Fruit fly (Drosophila melanogaster) whole organism, prepupa: ENCODE results near the gene dah.

Source experiments
- Blimp-1 ChIP-seq: fragments of 200-800 bp; sonication (Bioruptor generic); optimal IDR thresholded peaks from 3 replicates; lab custom pipeline; 2017; ENCODE audit warnings: missing biosample characterization, missing genetic modification characterization, mild to moderate bottlenecking, moderate library complexity, missing genetic modification reagents
- CG10631 ChIP-seq: fragments of 200-800 bp; sonication (Bioruptor generic); optimal IDR thresholded peaks from 2 replicates; lab custom pipeline; 2016; ENCODE audit warnings: missing biosample characterization, missing genetic modification characterization
- CG11294 ChIP-seq: fragments of 200-800 bp; sonication (Bioruptor generic); IDR thresholded peaks from 2 replicates; pipeline ENCODE4 v1.3.6; 2022; ENCODE audit warnings: missing biosample characterization, missing genetic modification characterization
- CG11762 ChIP-seq: fragments of 200-800 bp; sonication (Bioruptor generic); optimal IDR thresholded peaks from 3 replicates; lab custom pipeline; 2016; ENCODE audit warnings: missing biosample characterization, missing genetic modification characterization; ENCODE audit not compliant: insufficient read depth
- CG11902 ChIP-seq: fragments of 200-800 bp; sonication (Bioruptor generic); optimal IDR thresholded peaks from 3 replicates; lab custom pipeline; 2016; ENCODE audit warnings: missing biosample characterization, missing genetic modification characterization
- CG15336 ChIP-seq: fragments of 200-800 bp; sonication (Bioruptor generic); IDR thresholded peaks from 2 replicates; pipeline ENCODE4 v1.3.6; 2022; ENCODE audit warnings: missing biosample characterization, missing genetic modification characterization
- CG1621 ChIP-seq: fragments of 200-800 bp; sonication (Bioruptor generic); optimal IDR thresholded peaks from 3 replicates; lab custom pipeline; 2018; ENCODE audit warnings: missing biosample characterization, mild to moderate bottlenecking, missing genetic modification characterization
- CG3032 ChIP-seq: fragments of 200-800 bp; optimal IDR thresholded peaks from 2 replicates; lab custom pipeline; 2019; ENCODE audit warnings: missing biosample characterization, mild to moderate bottlenecking, missing genetic modification characterization, moderate library complexity
- CG31627 ChIP-seq: fragments of 200-800 bp; sonication (Bioruptor generic); optimal IDR thresholded peaks from 3 replicates; lab custom pipeline; 2016; ENCODE audit warnings: missing biosample characterization, missing genetic modification characterization
- CG32006 ChIP-seq: fragments of 200-800 bp; sonication (Bioruptor generic); optimal IDR thresholded peaks from 3 replicates; lab custom pipeline; 2017; ENCODE audit warnings: missing biosample characterization, mild to moderate bottlenecking, missing genetic modification characterization
- CG34406 ChIP-seq: fragments of 200-800 bp; sonication (Bioruptor generic); optimal IDR thresholded peaks from 3 replicates; lab custom pipeline; 2016; ENCODE audit warnings: missing biosample characterization, missing genetic modification characterization
- CG3919 ChIP-seq: fragments of 200-800 bp; sonication (Bioruptor generic); optimal IDR thresholded peaks from 3 replicates; lab custom pipeline; 2016; ENCODE audit warnings: missing biosample characterization, missing genetic modification characterization
- CG4318 ChIP-seq: fragments of 200-800 bp; sonication (Bioruptor generic); optimal IDR thresholded peaks from 3 replicates; lab custom pipeline; 2017; ENCODE audit warnings: missing biosample characterization, mild to moderate bottlenecking, missing genetic modification characterization
- CG6792 ChIP-seq: fragments of 200-800 bp; sonication (Bioruptor generic); optimal IDR thresholded peaks from 3 replicates; lab custom pipeline; 2016; ENCODE audit warnings: missing biosample characterization, missing genetic modification characterization
- CG6808 ChIP-seq: fragments of 200-800 bp; sonication (Bioruptor generic); optimal IDR thresholded peaks from 3 replicates; lab custom pipeline; 2017; ENCODE audit warnings: missing biosample characterization, missing genetic modification characterization, mild to moderate bottlenecking, moderate library complexity, missing genetic modification reagents
- CG6854 ChIP-seq: fragments of 200-800 bp; sonication (Bioruptor generic); optimal IDR thresholded peaks from 2 replicates; lab custom pipeline; 2017; ENCODE audit warnings: missing biosample characterization, mild to moderate bottlenecking, missing genetic modification characterization
- CG8119 ChIP-seq: fragments of 200-800 bp; sonication (Bioruptor generic); IDR thresholded peaks from 3 replicates; pipeline ENCODE4 v1.3.6; 2022; ENCODE audit warnings: missing biosample characterization, missing genetic modification characterization
- CG8319 ChIP-seq: fragments of 200-800 bp; sonication (Bioruptor generic); optimal IDR thresholded peaks from 3 replicates; lab custom pipeline; 2016; ENCODE audit warnings: missing biosample characterization, missing genetic modification characterization
- CG8632 ChIP-seq: fragments of 200-800 bp; sonication (Bioruptor generic); optimal IDR thresholded peaks from 3 replicates; lab custom pipeline; 2016; ENCODE audit warnings: missing biosample characterization, missing genetic modification characterization
- CG9139 ChIP-seq: fragments of 200-800 bp; sonication (Bioruptor generic); optimal IDR thresholded peaks from 3 replicates; lab custom pipeline; 2017; ENCODE audit warnings: missing biosample characterization, mild to moderate bottlenecking, missing genetic modification characterization
- Eip78C ChIP-seq: fragments of 200-800 bp; sonication (Bioruptor generic); peaks from one replicate; lab custom pipeline; 2016; ENCODE audit warnings: missing biosample characterization, missing genetic modification characterization
- Ets21C ChIP-seq: fragments of 200-800 bp; sonication (Bioruptor generic); optimal IDR thresholded peaks from 3 replicates; lab custom pipeline; 2016; ENCODE audit warnings: missing biosample characterization, missing genetic modification characterization
- Ets96B ChIP-seq: fragments of 200-800 bp; optimal IDR thresholded peaks from 2 replicates; lab custom pipeline; 2019; ENCODE audit warnings: missing biosample characterization, mild to moderate bottlenecking, missing genetic modification characterization, moderate library complexity
- Gug ChIP-seq: fragments of 200-800 bp; sonication (Bioruptor generic); IDR thresholded peaks from 2 replicates; pipeline ENCODE4 v1.3.6; 2022; ENCODE audit warnings: missing biosample characterization, missing genetic modification characterization
- Hr38 ChIP-seq: sonication (Bioruptor generic); optimal IDR thresholded peaks from 2 replicates; lab custom pipeline; 2016; ENCODE audit warnings: missing biosample characterization, missing genetic modification characterization
- Hr39 ChIP-seq: fragments of 200-800 bp; sonication (Bioruptor generic); optimal IDR thresholded peaks from 2 replicates; lab custom pipeline; 2016; ENCODE audit warnings: missing biosample characterization, missing genetic modification characterization
- Hr4 ChIP-seq: fragments of 200-800 bp; sonication (Bioruptor generic); optimal IDR thresholded peaks from 3 replicates; lab custom pipeline; 2016; ENCODE audit warnings: missing biosample characterization, missing genetic modification characterization
- Lpt ChIP-seq: fragments of 200-800 bp; sonication (Bioruptor generic); optimal IDR thresholded peaks from 3 replicates; lab custom pipeline; 2016; ENCODE audit warnings: missing biosample characterization, missing genetic modification characterization
- OdsH ChIP-seq: fragments of 200-800 bp; sonication (Bioruptor generic); optimal IDR thresholded peaks from 3 replicates; lab custom pipeline; 2016; ENCODE audit warnings: missing biosample characterization, missing genetic modification characterization
- Smox ChIP-seq: fragments of 200-800 bp; sonication (Bioruptor generic); optimal IDR thresholded peaks from 3 replicates; lab custom pipeline; 2016; ENCODE audit warnings: missing biosample characterization, missing genetic modification characterization
- Sox14 ChIP-seq: fragments of 200-800 bp; sonication (Bioruptor generic); optimal IDR thresholded peaks from 3 replicates; lab custom pipeline; 2016; ENCODE audit warnings: missing biosample characterization, missing genetic modification characterization
- Sox15 ChIP-seq: fragments of 200-800 bp; sonication (Bioruptor generic); optimal IDR thresholded peaks from 3 replicates; lab custom pipeline; 2016; ENCODE audit warnings: missing biosample characterization, missing genetic modification characterization
- cyc ChIP-seq: fragments of 200-800 bp; sonication (Bioruptor generic); optimal IDR thresholded peaks from 3 replicates; lab custom pipeline; 2016; ENCODE audit warnings: missing biosample characterization, missing genetic modification characterization
- dac ChIP-seq: fragments of 200-800 bp; sonication (Bioruptor generic); optimal IDR thresholded peaks from 2 replicates; lab custom pipeline; 2017; ENCODE audit warnings: missing biosample characterization, mild to moderate bottlenecking, missing genetic modification characterization
- dsx ChIP-seq: fragments of 200-800 bp; optimal IDR thresholded peaks from 3 replicates; lab custom pipeline; 2019; ENCODE audit warnings: missing biosample characterization, mild to moderate bottlenecking, missing genetic modification characterization, moderate library complexity; ENCODE audit not compliant: poor library complexity, severe bottlenecking
- eg ChIP-seq: fragments of 200-800 bp; sonication (Bioruptor generic); IDR thresholded peaks from 3 replicates; pipeline ENCODE4 v1.3.6; 2022; ENCODE audit warnings: missing biosample characterization, missing genetic modification characterization
- fd59A ChIP-seq: fragments of 200-800 bp; sonication (Bioruptor generic); optimal IDR thresholded peaks from 2 replicates; lab custom pipeline; 2017; ENCODE audit warnings: missing biosample characterization, mild to moderate bottlenecking, missing genetic modification characterization, missing genetic modification reagents
- fd85E ChIP-seq: fragments of 200-800 bp; sonication (Bioruptor generic); optimal IDR thresholded peaks from 3 replicates; lab custom pipeline; 2016; ENCODE audit warnings: missing biosample characterization, missing genetic modification characterization
- fkh ChIP-seq: fragments of 200-800 bp; sonication (Bioruptor generic); optimal IDR thresholded peaks from 3 replicates; lab custom pipeline; 2017; ENCODE audit warnings: missing biosample characterization, mild to moderate bottlenecking, missing genetic modification characterization, moderate library complexity
- lz ChIP-seq: fragments of 200-800 bp; sonication (Bioruptor generic); optimal IDR thresholded peaks from 3 replicates; lab custom pipeline; 2016; ENCODE audit warnings: missing biosample characterization, missing genetic modification characterization
- net ChIP-seq: fragments of 200-800 bp; sonication (Bioruptor generic); optimal IDR thresholded peaks from 3 replicates; lab custom pipeline; 2016; ENCODE audit warnings: missing biosample characterization, missing genetic modification characterization
- pdm3 ChIP-seq: fragments of 200-800 bp; sonication (Bioruptor generic); optimal IDR thresholded peaks from 3 replicates; lab custom pipeline; 2016; ENCODE audit warnings: missing biosample characterization, missing genetic modification characterization
- ss ChIP-seq, 2 experiments: fragments of 200-800 bp; sonication (Bioruptor generic); optimal IDR thresholded peaks; 2 replicates in 1 of 2; 3 replicates in 1 of 2; lab custom pipeline; 2017 to 2018; ENCODE audit warnings: mild to moderate bottlenecking in 2 of 2, missing biosample characterization in 2 of 2, missing genetic modification characterization in 2 of 2, moderate library complexity in 1 of 2
- topi ChIP-seq: fragments of 200-800 bp; sonication (Bioruptor generic); optimal IDR thresholded peaks from 3 replicates; lab custom pipeline; 2016; ENCODE audit warnings: missing biosample characterization, missing genetic modification characterization
- vri ChIP-seq: fragments of 200-800 bp; sonication (Bioruptor generic); optimal IDR thresholded peaks from 3 replicates; lab custom pipeline; 2016; ENCODE audit warnings: missing biosample characterization, mild to moderate bottlenecking, missing genetic modification characterization

dah gene

DNA sequence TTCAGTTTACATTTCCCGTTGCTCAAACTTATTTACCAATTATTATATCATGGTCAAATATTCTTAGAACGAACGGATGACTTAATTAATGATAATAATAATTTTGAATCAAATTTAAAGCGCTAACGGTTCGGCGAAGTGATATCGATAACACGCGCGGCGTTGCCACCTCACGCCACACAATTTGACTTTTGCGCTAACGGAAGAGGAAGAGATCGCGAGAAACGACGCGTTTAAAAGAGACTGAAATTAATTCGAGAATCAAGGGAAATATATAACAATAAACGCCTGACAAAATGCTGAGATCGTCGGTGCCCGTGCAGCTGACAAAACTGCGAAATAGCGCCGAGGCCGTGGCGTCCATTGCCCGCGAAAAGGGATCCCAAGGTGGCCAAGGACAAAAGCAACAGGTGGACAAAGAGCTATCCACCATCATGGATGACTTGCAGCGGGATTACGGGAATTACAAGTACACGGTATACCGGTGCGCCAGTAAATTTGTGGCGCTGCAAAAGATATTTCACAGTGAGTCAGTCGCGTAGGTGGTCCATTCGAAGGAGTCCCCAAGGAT, at the start of gene dah:
Gene dah, plus strand, starts transcription at position 195 of the 571 bp plus-strand sequence.
- TF ChIP-seq topi (no peak), vri (GFP tag; lab: Kevin White, UChicago) (no peak), Ets96B (tag; lab: Kevin White, UChicago) (no peak), Eip78C (GFP tag; lab: Kevin White, UChicago) (peak; percentile 29), Smox (GFP tag; lab: Kevin White, UChicago) (no peak)

DNA sequence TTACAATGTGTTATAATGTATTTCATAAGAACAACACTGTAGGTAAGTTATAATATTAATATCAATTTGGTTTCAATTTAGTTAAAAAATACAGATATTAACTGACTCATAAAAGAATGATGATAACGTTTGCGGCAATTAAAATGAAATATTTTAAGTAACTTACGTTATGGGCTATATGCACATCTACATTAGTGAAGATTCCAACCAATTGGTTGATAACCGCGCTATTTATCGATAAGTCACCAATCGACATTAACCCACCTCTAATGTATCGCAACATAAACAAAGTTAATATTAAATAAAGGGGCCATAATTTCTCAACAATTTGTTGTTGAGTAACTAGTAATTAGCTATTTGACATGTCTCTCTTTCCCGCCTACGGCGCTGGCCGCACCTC, 35.3 kb upstream of the dah start, which contains the start of gene CG5877:
Gene CG5877, plus strand, starts transcription at position 238 of the 400 bp plus-strand sequence.
- TF ChIP-seq CG15336 (GFP tag; lab: Robert Waterston, UW) (no peak), CG8632 (no peak), fkh (GFP tag; lab: Kevin White, UChicago) (no peak), OdsH (GFP tag; lab: Kevin White, UChicago) (no peak), ss (GFP tag; optimal IDR thresholded peaks at IDR 0.05; lab: Kevin White, UChicago) (no peak), vri (GFP tag; lab: Kevin White, UChicago) (no peak), CG6808 (GFP tag; lab: Kevin White, UChicago) (no peak), CG6792 (GFP tag; lab: Kevin White, UChicago) (no peak), pdm3 (GFP tag; lab: Kevin White, UChicago) (no peak), net (GFP tag; lab: Kevin White, UChicago) (no peak), cyc (no peak), CG31627 (no peak), CG3032 (no peak), lz (GFP tag; lab: Kevin White, UChicago) (no peak), CG34406 (GFP tag; lab: Kevin White, UChicago) (no peak)

DNA sequence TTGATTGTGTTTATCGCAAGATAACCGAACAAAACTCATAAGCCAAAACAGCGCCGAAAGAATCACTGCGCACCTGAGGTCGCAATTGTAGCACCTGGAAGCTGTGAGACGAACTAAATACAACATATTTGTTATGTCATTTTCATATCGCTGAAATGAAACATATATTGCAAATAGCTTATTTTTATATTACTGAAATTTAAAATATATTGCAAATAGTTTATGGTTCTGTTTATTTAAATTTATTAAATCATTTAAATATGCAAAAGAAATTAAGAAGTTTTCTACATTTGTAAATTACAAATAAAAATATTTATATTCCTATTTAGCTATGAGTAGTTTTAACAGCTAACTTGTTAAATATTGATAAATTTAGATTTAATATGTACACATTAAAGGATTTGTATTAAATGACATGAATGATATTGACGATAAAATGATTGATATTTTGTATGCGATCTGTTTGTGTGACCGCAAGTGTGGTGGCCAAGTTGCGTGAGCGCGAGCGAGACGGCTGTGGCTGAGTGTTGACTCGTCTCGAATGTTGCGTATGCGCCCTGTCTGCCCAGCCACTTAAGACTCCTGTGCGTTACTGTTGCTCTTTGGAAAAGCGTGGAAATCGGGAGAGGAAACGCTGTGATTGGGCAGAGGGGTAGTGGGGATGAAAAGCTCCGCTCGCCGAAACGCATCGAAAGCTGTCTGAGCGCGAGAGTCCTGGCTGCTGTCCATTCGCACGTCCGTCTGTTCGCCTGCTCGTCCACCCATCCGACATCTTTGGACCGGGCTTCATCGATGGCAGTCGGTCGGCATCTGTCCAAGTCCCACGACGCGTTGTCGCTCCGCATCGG, 30.9 kb upstream of the dah start, which contains the start of gene gce:
Gene gce, plus strand, starts transcription at position 798 of the 848 bp plus-strand sequence.
- TF ChIP-seq CG8319 (no peak), dsx (GFP tag; lab: Kevin White, UChicago) (no peak), CG11294 (no peak), lz (GFP tag; lab: Kevin White, UChicago) (no peak), eg (peak; percentile 19), Lpt (GFP tag; lab: Kevin White, UChicago) (no peak), pdm3 (GFP tag; lab: Kevin White, UChicago) (no peak), ss (GFP tag; optimal IDR thresholded peaks at IDR 0.05; lab: Kevin White, UChicago) (no peak), CG10631 (GFP tag; lab: Kevin White, UChicago) (no peak), CG11902 (GFP tag; lab: Kevin White, UChicago) (no peak), CG32006 (GFP tag; lab: Kevin White, UChicago) (peak; percentile 42), Hr4 (GFP tag; lab: Kevin White, UChicago) (no peak), CG6854 (GFP tag; lab: Kevin White, UChicago) (no peak), CG4318 (GFP tag; lab: Kevin White, UChicago) (no peak), Ets21C (GFP tag; lab: Kevin White, UChicago) (no peak), CG6808 (GFP tag; lab: Kevin White, UChicago) (no peak), CG31627 (no peak), Blimp-1 (no peak), topi (no peak), Sox15 (GFP tag; lab: Kevin White, UChicago) (no peak), CG3032 (peak; percentile 28), Sox14 (GFP tag; lab: Kevin White, UChicago) (no peak), CG15336 (GFP tag; lab: Robert Waterston, UW) (0 out of 2 replicates have a peak, but pooled peaks have one; percentile 27), CG1621 (no peak), CG8119 (GFP tag; lab: Robert Waterston, UW) (no peak; the same call in 2 of the 3 replicates), Gug (GFP tag; lab: Robert Waterston, UW) (no peak), CG11762 (GFP tag; lab: Kevin White, UChicago) (no peak), Hr39 (GFP tag; lab: Kevin White, UChicago) (no peak), Hr38 (GFP tag; lab: Kevin White, UChicago) (no peak), fd59A (GFP tag; lab: Kevin White, UChicago) (no peak), CG9139 (GFP tag; lab: Kevin White, UChicago) (no peak), dac (GFP tag; lab: Kevin White, UChicago) (no peak), Ets96B (tag; lab: Kevin White, UChicago) (no peak), fd85E (GFP tag; lab: Kevin White, UChicago) (no peak), CG3919 (GFP tag; lab: Kevin White, UChicago) (no peak)
